Fruit fly (Drosophila melanogaster) whole organism, embryonic: Measurements from ENCODE around the gene mld.

Experiments used
- CG10267 ChIP-seq: fragments of 200-800 bp; sonication (Bioruptor generic); optimal IDR thresholded peaks from 2 replicates; lab custom pipeline; 2018; ENCODE audit warnings: missing biosample characterization, mild to moderate bottlenecking, missing genetic modification characterization, moderate library complexity
- CG10654 ChIP-seq: fragments of 200-800 bp; sonication (Bioruptor generic); optimal IDR thresholded peaks from 2 replicates; lab custom pipeline; 2016; ENCODE audit warnings: missing biosample characterization, missing genetic modification characterization
- CG12155 ChIP-seq: fragments of 200-800 bp; sonication (Bioruptor generic); optimal IDR thresholded peaks from 3 replicates; lab custom pipeline; 2016; ENCODE audit warnings: missing biosample characterization, missing genetic modification characterization
- CG12236 ChIP-seq: fragments of 200-800 bp; sonication (Bioruptor generic); optimal IDR thresholded peaks from 2 replicates; lab custom pipeline; 2016; ENCODE audit warnings: missing biosample characterization, missing genetic modification characterization
- CG12391 ChIP-seq: fragments of 200-800 bp; sonication (Bioruptor generic); optimal IDR thresholded peaks from 3 replicates; lab custom pipeline; 2018; ENCODE audit warnings: missing biosample characterization, mild to moderate bottlenecking, missing genetic modification characterization, moderate library complexity
- CG14860 ChIP-seq: fragments of 200-800 bp; sonication (Bioruptor generic); IDR thresholded peaks from 3 replicates; pipeline ENCODE4 v1.3.6; 2022; ENCODE audit warnings: missing biosample characterization, missing genetic modification characterization; ENCODE audit not compliant: partially characterized antibody
- CG17328 ChIP-seq: fragments of 200-800 bp; sonication (Bioruptor generic); IDR thresholded peaks from 2 replicates; pipeline ENCODE4 v1.3.6; 2022; ENCODE audit warnings: missing biosample characterization, missing genetic modification characterization
- CG2199 ChIP-seq: fragments of 200-800 bp; sonication (Bioruptor generic); IDR thresholded peaks from 3 replicates; pipeline ENCODE4 v1.3.6; 2022; ENCODE audit warnings: missing biosample characterization, missing genetic modification characterization
- CG2889 ChIP-seq: fragments of 200-800 bp; sonication (Bioruptor generic); IDR thresholded peaks from 3 replicates; pipeline ENCODE4 v1.3.6; 2022; ENCODE audit warnings: missing biosample characterization, missing genetic modification characterization
- CG30431 ChIP-seq: fragments of 200-800 bp; sonication (Bioruptor generic); optimal IDR thresholded peaks from 2 replicates; lab custom pipeline; 2017; ENCODE audit warnings: missing biosample characterization, missing genetic modification characterization
- CG3065 ChIP-seq: fragments of 200-800 bp; sonication (Bioruptor generic); optimal IDR thresholded peaks from 2 replicates; lab custom pipeline; 2016; ENCODE audit warnings: missing biosample characterization, missing genetic modification characterization
- CG33213 ChIP-seq: fragments of 200-800 bp; sonication (Bioruptor generic); optimal IDR thresholded peaks from 3 replicates; lab custom pipeline; 2016; ENCODE audit warnings: missing biosample characterization, missing genetic modification characterization
- CG3407 ChIP-seq: fragments of 200-800 bp; sonication (Bioruptor generic); optimal IDR thresholded peaks from 2 replicates; lab custom pipeline; 2018; ENCODE audit warnings: missing biosample characterization, mild to moderate bottlenecking, missing genetic modification characterization
- CG34376 ChIP-seq: fragments of 200-800 bp; sonication (Bioruptor generic); optimal IDR thresholded peaks from 2 replicates; lab custom pipeline; 2018; ENCODE audit warnings: missing biosample characterization, mild to moderate bottlenecking, missing genetic modification characterization
- CG3726 ChIP-seq: fragments of 200-800 bp; sonication (Bioruptor generic); IDR thresholded peaks from 3 replicates; pipeline ENCODE4, ENCODE4 v1.3.6; 2022; ENCODE audit warnings: missing biosample characterization, missing genetic modification characterization
- CG4617 ChIP-seq: fragments of 200-800 bp; sonication (Bioruptor generic); optimal IDR thresholded peaks from 3 replicates; lab custom pipeline; 2016; ENCODE audit warnings: missing biosample characterization, missing genetic modification characterization, borderline replicate concordance
- CG5245 ChIP-seq: fragments of 200-800 bp; sonication (Bioruptor generic); optimal IDR thresholded peaks from 3 replicates; lab custom pipeline; 2016; ENCODE audit warnings: missing biosample characterization, missing genetic modification characterization
- CG6175 ChIP-seq: fragments of 200-800 bp; sonication (Bioruptor generic); IDR thresholded peaks from 3 replicates; pipeline ENCODE4 v1.3.6; 2022; ENCODE audit warnings: missing biosample characterization, missing genetic modification characterization
- CTCF ChIP-seq: fragments of 200-800 bp; sonication (Bioruptor generic); optimal IDR thresholded peaks from 2 replicates; lab custom pipeline; 2017; ENCODE audit warnings: missing biosample characterization, mild to moderate bottlenecking, missing genetic modification characterization, moderate library complexity
- Dll ChIP-seq: fragments of 200-800 bp; sonication (Bioruptor generic); IDR thresholded peaks from 4 replicates; pipeline ENCODE4 v1.3.6; 2022; ENCODE audit warnings: missing biosample characterization, missing genetic modification characterization; ENCODE audit not compliant: partially characterized antibody
- Doc2 ChIP-seq: fragments of 200-800 bp; sonication (Bioruptor generic); IDR thresholded peaks from 2 replicates; pipeline ENCODE4 v1.3.6; 2022; ENCODE audit warnings: missing biosample characterization, missing genetic modification characterization
- E2f1 ChIP-seq: fragments of 200-800 bp; sonication (Bioruptor generic); IDR thresholded peaks from 2 replicates; pipeline ENCODE4 v1.3.6; 2022; ENCODE audit warnings: missing biosample characterization, missing genetic modification characterization
- E2f2 ChIP-seq: fragments of 200-800 bp; sonication (Bioruptor generic); IDR thresholded peaks from 2 replicates; pipeline ENCODE4 v1.3.6; 2022; ENCODE audit warnings: missing biosample characterization, missing genetic modification characterization
- Elba2 ChIP-seq: fragments of 200-800 bp; sonication (Bioruptor generic); optimal IDR thresholded peaks from 3 replicates; lab custom pipeline; 2016; ENCODE audit warnings: missing biosample characterization, missing genetic modification characterization
- Ets97D ChIP-seq: fragments of 200-800 bp; sonication (Bioruptor generic); optimal IDR thresholded peaks from 3 replicates; lab custom pipeline; 2016; ENCODE audit warnings: missing biosample characterization, missing genetic modification characterization
- HLH54F ChIP-seq: fragments of 200-800 bp; sonication (Bioruptor generic); optimal IDR thresholded peaks from 3 replicates; lab custom pipeline; 2016; ENCODE audit warnings: missing biosample characterization, missing genetic modification characterization
- Hr39 ChIP-seq: fragments of >200 bp; optimal IDR thresholded peaks from 2 replicates; lab custom pipeline; 2017
- Oli ChIP-seq: fragments of 200-800 bp; sonication (Bioruptor generic); optimal IDR thresholded peaks from 2 replicates; lab custom pipeline; 2018; ENCODE audit warnings: missing biosample characterization, mild to moderate bottlenecking, missing genetic modification characterization, moderate library complexity
- Ravus ChIP-seq: fragments of 200-800 bp; sonication (Bioruptor generic); IDR thresholded peaks from 2 replicates; pipeline ENCODE4 v1.3.6; 2022; ENCODE audit warnings: missing biosample characterization, missing genetic modification characterization
- Six4 ChIP-seq: fragments of 200-800 bp; sonication (Bioruptor generic); optimal IDR thresholded peaks from 2 replicates; lab custom pipeline; 2016; ENCODE audit warnings: missing biosample characterization, missing genetic modification characterization
- Tbp ChIP-seq: fragments of >200 bp; optimal IDR thresholded peaks from 2 replicates; lab custom pipeline; 2018; ENCODE audit warnings: missing biosample characterization, missing genetic modification characterization
- Vsx1 ChIP-seq: fragments of 200-800 bp; sonication (Bioruptor generic); optimal IDR thresholded peaks from 2 replicates; lab custom pipeline; 2017; ENCODE audit warnings: missing biosample characterization, mild to moderate bottlenecking, missing genetic modification characterization, missing genetic modification reagents
- btn ChIP-seq: fragments of 200-800 bp; sonication (Bioruptor generic); optimal IDR thresholded peaks from 2 replicates; lab custom pipeline; 2016; ENCODE audit warnings: missing biosample characterization, missing genetic modification characterization
- crp ChIP-seq, 2 experiments: fragments of 200-800 bp; sonication (Bioruptor generic); optimal IDR thresholded peaks; 2 replicates in 1 of 2; 3 replicates in 1 of 2; lab custom pipeline; 2017; ENCODE audit warnings: missing biosample characterization in 2 of 2, missing genetic modification characterization in 2 of 2, mild to moderate bottlenecking in 1 of 2, moderate library complexity in 1 of 2
- cwo ChIP-seq: fragments of 200-800 bp; sonication (Bioruptor generic); optimal IDR thresholded peaks from 3 replicates; lab custom pipeline; 2017; ENCODE audit warnings: missing biosample characterization, missing genetic modification characterization, mild to moderate bottlenecking, moderate library complexity, missing genetic modification reagents
- ems ChIP-seq: fragments of 200-800 bp; sonication (Bioruptor generic); optimal IDR thresholded peaks from 3 replicates; lab custom pipeline; 2016; ENCODE audit warnings: missing biosample characterization, missing genetic modification characterization
- eve ChIP-seq, 2 experiments: fragments of >200 bp; optimal IDR thresholded peaks; 2 replicates each; lab custom pipeline; 2017; ENCODE audit warnings: missing biosample characterization in 2 of 2, missing genetic modification characterization in 2 of 2
- ind ChIP-seq: fragments of 200-800 bp; sonication (Bioruptor generic); optimal IDR thresholded peaks from 3 replicates; lab custom pipeline; 2016; ENCODE audit warnings: missing biosample characterization, missing genetic modification characterization
- jigr1 ChIP-seq: fragments of 200-800 bp; sonication (Bioruptor generic); IDR thresholded peaks from 3 replicates; pipeline ENCODE4 v1.3.6; 2022; ENCODE audit warnings: missing biosample characterization, missing genetic modification characterization
- maf-S ChIP-seq: fragments of 200-800 bp; sonication (Bioruptor generic); optimal IDR thresholded peaks from 2 replicates; lab custom pipeline; 2016; ENCODE audit warnings: missing biosample characterization, missing genetic modification characterization
- peb ChIP-seq: fragments of 200-800 bp; sonication (Bioruptor generic); IDR thresholded peaks from 2 replicates; pipeline ENCODE4 v1.3.6; 2022; ENCODE audit warnings: missing biosample characterization, missing genetic modification characterization
- pho ChIP-seq: fragments of 200-800 bp; sonication (Bioruptor generic); optimal IDR thresholded peaks from 2 replicates; lab custom pipeline; 2016; ENCODE audit warnings: missing biosample characterization, missing genetic modification characterization
- psq ChIP-seq: fragments of 200-800 bp; sonication (Bioruptor generic); optimal IDR thresholded peaks from 2 replicates; lab custom pipeline; 2017; ENCODE audit warnings: missing biosample characterization, missing genetic modification characterization
- ranshi ChIP-seq: fragments of 200-800 bp; sonication (Bioruptor generic); IDR thresholded peaks from 2 replicates; pipeline ENCODE4 v1.3.6; 2022; ENCODE audit warnings: missing biosample characterization, missing genetic modification characterization
- repo ChIP-seq: fragments of 200-800 bp; sonication (Bioruptor generic); optimal IDR thresholded peaks from 2 replicates; lab custom pipeline; 2016; ENCODE audit warnings: missing biosample characterization, missing genetic modification characterization
- sima ChIP-seq: fragments of 200-800 bp; sonication (Bioruptor generic); optimal IDR thresholded peaks from 2 replicates; lab custom pipeline; 2016; ENCODE audit warnings: missing biosample characterization, missing genetic modification characterization
- slbo ChIP-seq: fragments of 200-800 bp; sonication (Bioruptor generic); IDR thresholded peaks from 2 replicates; pipeline ENCODE4 v1.3.6; 2022; ENCODE audit warnings: missing biosample characterization, missing genetic modification characterization
- sob ChIP-seq: fragments of 200-800 bp; sonication (Bioruptor generic); IDR thresholded peaks from 2 replicates; pipeline ENCODE4 v1.3.6; 2022; ENCODE audit warnings: missing biosample characterization, missing genetic modification characterization
- tio ChIP-seq: fragments of 200-800 bp; sonication (Bioruptor generic); optimal IDR thresholded peaks from 2 replicates; lab custom pipeline; 2017; ENCODE audit warnings: missing biosample characterization, missing genetic modification characterization, inconsistent platforms
- toy ChIP-seq: fragments of 200-800 bp; sonication (Bioruptor generic); IDR thresholded peaks from 2 replicates; pipeline ENCODE4 v1.3.6; 2022; ENCODE audit warnings: missing biosample characterization, missing genetic modification characterization
- usp ChIP-seq: fragments of >200 bp; optimal IDR thresholded peaks from 2 replicates; lab custom pipeline; 2017; ENCODE audit warnings: missing biosample characterization, missing genetic modification characterization
- vfl ChIP-seq: fragments of 200-800 bp; sonication (Bioruptor generic); optimal IDR thresholded peaks from 2 replicates; lab custom pipeline; 2016; ENCODE audit warnings: missing biosample characterization, missing genetic modification characterization
- vnd ChIP-seq: fragments of 200-800 bp; sonication (Bioruptor generic); IDR thresholded peaks from 3 replicates; pipeline ENCODE4 v1.3.6; 2022; ENCODE audit warnings: missing biosample characterization, missing genetic modification characterization; ENCODE audit not compliant: partially characterized antibody

mld gene

dm6 chr3R:24598549-24599204, 13.2 kb downstream of the mld start (continued):
- TF ChIP-seq vnd (GFP tag; lab: Robert Waterston, UW) = no peak
- no peak for TF ChIP-seq vfl (GFP tag; lab: Kevin White, UChicago)
- no peak for TF ChIP-seq CG4617
- TF ChIP-seq peb = no peak
- TF ChIP-seq CTCF (GFP tag; lab: Kevin White, UChicago) = no peak
- TF ChIP-seq repo = no peak
- TF ChIP-seq jigr1 (GFP tag; lab: Robert Waterston, UW) = no peak
- TF ChIP-seq Tbp (GFP tag; lab: Kevin White, UChicago) = no peak
- TF ChIP-seq eve (GFP tag; optimal IDR thresholded peaks at IDR 0.05; lab: Kevin White, UChicago) = no peak
- TF ChIP-seq slbo (GFP tag; lab: Robert Waterston, UW) = no peak
- no peak for TF ChIP-seq usp (GFP tag; lab: Kevin White, UChicago)
- TF ChIP-seq Ravus (GFP tag; lab: Robert Waterston, UW) = no peak
- TF ChIP-seq CG10654 (GFP tag; lab: Kevin White, UChicago) = no peak
- TF ChIP-seq tio (GFP tag; lab: Kevin White, UChicago) = no peak
- no peak for TF ChIP-seq Elba2 (GFP tag; lab: Kevin White, UChicago)
- TF ChIP-seq ind (GFP tag; lab: Kevin White, UChicago) = peak; percentile 41
- no peak for TF ChIP-seq ems (GFP tag; lab: Kevin White, UChicago)
- TF ChIP-seq pho (GFP tag; lab: Kevin White, UChicago) = no peak
- TF ChIP-seq E2f2 = no peak
- no peak for TF ChIP-seq CG14860 (GFP tag; lab: Robert Waterston, UW)
- no peak for TF ChIP-seq toy (GFP tag; lab: Robert Waterston, UW)
- no peak for TF ChIP-seq CG3065 (GFP tag; lab: Kevin White, UChicago)
- TF ChIP-seq psq (GFP tag; lab: Kevin White, UChicago) = no peak
- no peak for TF ChIP-seq CG33213 (GFP tag; lab: Kevin White, UChicago)
- no peak for TF ChIP-seq Ets97D
- no peak for TF ChIP-seq CG5245 (GFP tag; lab: Kevin White, UChicago)
- no peak for TF ChIP-seq sob
- peak; percentile 43 for TF ChIP-seq Oli
- TF ChIP-seq crp (GFP tag; optimal IDR thresholded peaks at IDR 0.05; lab: Kevin White, UChicago) = no peak
- TF ChIP-seq Doc2 (GFP tag; lab: Robert Waterston, UW) = no peak
- no peak for TF ChIP-seq sima (GFP tag; lab: Kevin White, UChicago)
- TF ChIP-seq E2f1 = 0 out of 2 replicates have a peak, but pooled peaks have one; percentile 13
- no peak for TF ChIP-seq CG17328 (GFP tag; lab: Robert Waterston, UW)
- TF ChIP-seq Six4 (GFP tag; lab: Kevin White, UChicago) = no peak
- peak; percentile 22 for TF ChIP-seq CG12391 (tag; lab: Kevin White, UChicago)
- peak; percentile 12 for TF ChIP-seq cwo (GFP tag; lab: Kevin White, UChicago)
- no peak for TF ChIP-seq HLH54F (GFP tag; lab: Kevin White, UChicago)
- TF ChIP-seq maf-S (GFP tag; lab: Kevin White, UChicago) = no peak
- no peak for TF ChIP-seq CG34376
- no peak for TF ChIP-seq ranshi (GFP tag; lab: Robert Waterston, UW)
- peak; percentile 10 for TF ChIP-seq CG10267
- TF ChIP-seq CG12155 (GFP tag; lab: Kevin White, UChicago) = no peak
- no peak for TF ChIP-seq btn (GFP tag; lab: Kevin White, UChicago)
- no peak for TF ChIP-seq CG3407 (GFP tag; lab: Kevin White, UChicago)
- TF ChIP-seq CG3726 (GFP tag; lab: Robert Waterston, UW) = no peak
- 0 out of 3 replicates have a peak, but pooled peaks have one; percentile 43 for TF ChIP-seq CG6175 (GFP tag; lab: Robert Waterston, UW)
- no peak for TF ChIP-seq CG2889 (GFP tag; lab: Robert Waterston, UW)
- TF ChIP-seq CG30431 (GFP tag; lab: Kevin White, UChicago) = peak; percentile 4
- no peak for TF ChIP-seq CG2199 (GFP tag; lab: Robert Waterston, UW)
- peak; percentile 14 for TF ChIP-seq Vsx1 (GFP tag; lab: Kevin White, UChicago)
- TF ChIP-seq Dll (GFP tag; lab: Robert Waterston, UW) = no peak
- TF ChIP-seq CG12236 (GFP tag; lab: Kevin White, UChicago) = no peak
- no peak for TF ChIP-seq Hr39 (lab: Kevin White, UChicago)
